Worm (Caenorhabditis elegans): ENCODE measurements around the gene panl-3.

Gene panl-3

DNA sequence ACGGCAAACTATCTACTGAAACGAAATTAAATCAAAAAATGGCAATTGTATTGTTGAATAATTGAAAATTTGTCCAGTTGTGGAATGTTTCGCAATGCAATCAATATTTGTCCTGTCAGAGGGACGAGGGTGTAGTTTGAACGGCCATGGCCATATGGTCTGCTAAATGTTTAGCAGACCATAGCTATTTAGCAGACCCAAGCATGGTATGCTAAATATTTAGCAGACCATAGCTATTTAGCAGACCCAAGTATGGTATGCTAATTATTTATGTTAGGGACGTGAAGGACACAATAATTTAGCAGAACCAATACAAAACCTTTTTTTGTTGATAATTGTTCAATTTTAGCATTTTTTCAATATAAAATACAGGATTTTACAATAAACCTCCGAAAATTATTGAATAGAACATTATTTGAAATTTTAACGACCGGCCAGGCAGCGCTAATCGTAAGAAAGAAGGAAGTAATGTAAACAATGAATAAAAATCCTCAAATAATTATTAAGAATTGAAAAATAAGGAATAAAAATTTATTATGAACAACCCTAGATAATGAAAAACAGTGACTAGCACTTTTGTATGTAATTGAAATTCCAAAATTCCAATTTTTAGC, 13.8 kb upstream of the panl-3 start, which contains the start of gene riok-3:
Gene riok-3, minus strand, starts transcription at position 15 of the 614 bp plus-strand sequence.
- TF ChIP-seq T20F7.1 (GFP tag; optimal IDR thresholded peaks at IDR 0.05) (peak; percentile 40), lim-7 (GFP tag; IDR thresholded peaks at IDR 0.05) (no peak), nhr-102 (tag; optimal IDR thresholded peaks at IDR 0.05) (peak; percentile 35), Y105C5A.15 (GFP tag; IDR thresholded peaks at IDR 0.05) (no peak), nhr-28 (tag; optimal IDR thresholded peaks at IDR 0.05) (peak; percentile 12), zip-2 (tag; optimal IDR thresholded peaks at IDR 0.05) (peak; percentile 87), unc-62 (GFP tag; optimal IDR thresholded peaks at IDR 0.05 in 1 of 2) (peak in 1 of 2 experiments; percentile 25), unc-62 (tag; optimal IDR thresholded peaks at IDR 0.05) (no peak), gei-8 (GFP tag; optimal IDR thresholded peaks at IDR 0.05) (peak; percentile 18), T26A8.4 (GFP tag; IDR thresholded peaks at IDR 0.05) (peak; percentile 78), ztf-7 (tag; optimal IDR thresholded peaks at IDR 0.05) (no peak), ceh-28 (tag; optimal IDR thresholded peaks at IDR 0.05) (no peak), tra-1 (GFP tag; IDR thresholded peaks at IDR 0.05) (no peak), zfp-3 (GFP tag; conservative IDR thresholded peaks at IDR 0.05) (peak; percentile 77), hlh-11 (tag; optimal IDR thresholded peaks at IDR 0.05) (peak; percentile 1), mdt-29 (GFP tag; IDR thresholded peaks at IDR 0.05) (0 out of 2 replicates have a peak, but pooled peaks have one; percentile 8), lsy-2 (tag; optimal IDR thresholded peaks at IDR 0.05) (peak in 1 of 2 experiments; percentile 51), dve-1 (tag; optimal IDR thresholded peaks at IDR 0.05; ENCODE audit: insufficient read depth) (peak; percentile 1), rbr-2 (tag; optimal IDR thresholded peaks at IDR 0.05) (no peak), duxl-1 (tag; optimal IDR thresholded peaks at IDR 0.05; ENCODE audit: poor library complexity) (no peak), php-3 (GFP tag; IDR thresholded peaks at IDR 0.05) (peak; percentile 55; the same call in 1 of the 2 replicates), jun-1 (tag; optimal IDR thresholded peaks at IDR 0.05) (no peak), nhr-77 (tag; optimal IDR thresholded peaks at IDR 0.05) (peak; percentile 39), zfp-2 (tag; optimal IDR thresholded peaks at IDR 0.05) (no peak), mep-1 (tag; optimal IDR thresholded peaks at IDR 0.05) (peak; percentile 33), mes-2 (tag; optimal IDR thresholded peaks at IDR 0.05; ENCODE audit: poor library complexity, severe bottlenecking) (peak; percentile 47), ztf-11 (tag; optimal IDR thresholded peaks at IDR 0.05) (no peak), ZK546.5 (tag; optimal IDR thresholded peaks at IDR 0.05) (no peak)

DNA sequence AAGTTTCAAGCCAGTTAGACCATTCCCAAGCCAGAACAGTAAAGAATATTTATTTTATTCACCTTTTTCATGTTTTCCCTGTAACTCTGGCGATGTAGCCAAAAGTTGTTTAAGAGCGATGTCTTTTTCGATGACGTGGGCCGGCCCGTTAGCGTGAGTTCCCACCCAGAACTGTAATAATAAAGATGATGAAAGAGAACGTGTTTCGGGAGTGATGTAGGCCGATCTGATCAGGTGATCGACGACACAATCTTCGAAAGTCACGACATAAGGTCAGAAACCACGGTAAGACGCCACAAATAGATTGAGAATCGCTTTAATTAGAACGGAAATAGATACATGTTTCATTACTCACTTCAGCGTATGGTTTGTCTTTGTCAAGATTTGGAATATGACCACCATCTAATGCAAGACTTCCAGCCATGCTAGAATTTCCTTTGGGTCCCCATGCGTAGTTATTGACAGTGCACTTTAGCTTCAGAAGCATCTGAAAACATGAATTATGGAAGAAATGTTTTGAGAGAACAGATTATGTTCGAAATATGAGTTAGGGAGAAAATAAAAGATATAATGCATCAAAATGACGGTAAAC, 11.8 kb upstream of the panl-3 start, which contains the start of gene ZK632.4:
Gene ZK632.4, minus strand, starts transcription at position 487 of the 592 bp plus-strand sequence.
- TF ChIP-seq vab-7 (GFP tag; IDR thresholded peaks at IDR 0.05) = no peak
- TF ChIP-seq dve-1 (tag; optimal IDR thresholded peaks at IDR 0.05; ENCODE audit: insufficient read depth) = no peak
- no peak for TF ChIP-seq duxl-1 (tag; optimal IDR thresholded peaks at IDR 0.05; ENCODE audit: poor library complexity)
- TF ChIP-seq aly-2 (tag; optimal IDR thresholded peaks at IDR 0.05) = no peak
- TF ChIP-seq unc-39 (tag; optimal IDR thresholded peaks at IDR 0.05) = no peak
- TF ChIP-seq zag-1 (tag; optimal IDR thresholded peaks at IDR 0.05) = no peak
- peak in 1 of 2 experiments; percentile 92 for TF ChIP-seq unc-62 (GFP tag; optimal IDR thresholded peaks at IDR 0.05 in 1 of 2)
- TF ChIP-seq unc-62 (tag; optimal IDR thresholded peaks at IDR 0.05) = no peak
- peak; percentile 34; the same call in 1 of the 2 replicates for TF ChIP-seq tra-1 (GFP tag; IDR thresholded peaks at IDR 0.05)
- no peak for TF ChIP-seq dmd-9 (GFP tag; IDR thresholded peaks at IDR 0.05)

DNA sequence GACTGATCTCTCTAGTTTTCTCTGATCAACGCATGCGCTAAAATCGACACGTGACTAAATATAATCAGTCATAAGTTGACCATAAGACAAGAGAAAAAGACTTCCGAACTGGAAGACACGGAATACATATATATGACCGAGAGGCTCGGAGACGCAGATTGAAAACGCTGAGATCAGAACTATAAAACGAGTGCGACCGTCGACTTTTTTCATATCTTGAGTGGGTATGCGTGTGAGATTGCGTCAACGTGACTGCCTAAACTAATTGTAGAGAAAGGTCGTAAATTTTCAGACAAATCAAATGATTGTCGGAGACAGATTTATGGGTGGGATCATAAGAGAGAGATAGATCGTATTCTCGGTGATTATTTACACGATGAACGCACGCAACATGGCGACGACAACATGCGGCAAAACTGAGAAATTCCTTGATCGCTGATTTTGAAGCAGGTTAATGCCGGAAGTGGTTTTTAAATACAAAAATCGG, 11.3 kb upstream of the panl-3 start:
- TF ChIP-seq fos-1 (tag; optimal IDR thresholded peaks at IDR 0.05) (no peak), unc-62 (GFP tag; optimal IDR thresholded peaks at IDR 0.05 in 1 of 2) (no peak), unc-62 (tag; optimal IDR thresholded peaks at IDR 0.05) (no peak), hmg-1.1 (GFP tag; IDR thresholded peaks at IDR 0.05) (no peak), nhr-25 (tag; optimal IDR thresholded peaks at IDR 0.05; ENCODE audit: borderline replicate concordance, insufficient read depth) (no peak), nhr-76 (tag; optimal IDR thresholded peaks at IDR 0.05) (no peak), fkh-10 (GFP tag; optimal IDR thresholded peaks at IDR 0.05) (no peak), hif-1 (tag; optimal IDR thresholded peaks at IDR 0.05) (no peak), unc-39 (tag; optimal IDR thresholded peaks at IDR 0.05) (no peak), daf-8 (GFP tag; IDR thresholded peaks at IDR 0.05) (no peak), ctbp-1 (GFP tag; IDR thresholded peaks at IDR 0.05) (no peak), ceh-62 (tag; optimal IDR thresholded peaks at IDR 0.05) (no peak), egl-27 (tag; optimal IDR thresholded peaks at IDR 0.05) (no peak), gei-8 (GFP tag; optimal IDR thresholded peaks at IDR 0.05) (no peak), zfp-3 (GFP tag; conservative IDR thresholded peaks at IDR 0.05) (no peak), F37D6.2 (tag; optimal IDR thresholded peaks at IDR 0.05) (no peak), mdt-29 (GFP tag; IDR thresholded peaks at IDR 0.05) (no peak), spr-3 (GFP tag; optimal IDR thresholded peaks at IDR 0.05) (no peak), saeg-2 (GFP tag; IDR thresholded peaks at IDR 0.05) (no peak)
